Fruit fly (Drosophila melanogaster) whole organism, embryonic: ENCODE data around the gene mRRF1.

Source experiments
- CG13287 ChIP-seq: fragments of 200-800 bp; sonication (Bioruptor generic); IDR thresholded peaks from 2 replicates; pipeline ENCODE4 v1.3.6; 2022; ENCODE audit warnings: missing biosample characterization, missing genetic modification characterization; ENCODE audit not compliant: partially characterized antibody
- CG4404 ChIP-seq: fragments of 200-800 bp; sonication (Bioruptor generic); IDR thresholded peaks from 2 replicates; pipeline ENCODE4 v1.3.6; 2022; ENCODE audit warnings: missing biosample characterization, missing genetic modification characterization
- CG9609 ChIP-seq: fragments of 200-800 bp; sonication (Bioruptor generic); optimal IDR thresholded peaks from 3 replicates; lab custom pipeline; 2016; ENCODE audit warnings: missing biosample characterization, missing genetic modification characterization
- Hr39 ChIP-seq: fragments of >200 bp; optimal IDR thresholded peaks from 2 replicates; lab custom pipeline; 2017
- Jarid2 ChIP-seq: fragments of 200-800 bp; sonication (Bioruptor generic); optimal IDR thresholded peaks from 3 replicates; lab custom pipeline; 2017; ENCODE audit warnings: mild to moderate bottlenecking, missing biosample characterization, missing genetic modification reagents, missing genetic modification characterization
- Poxn ChIP-seq: fragments of 200-800 bp; sonication (Bioruptor generic); IDR thresholded peaks from 2 replicates; pipeline ENCODE4 v1.3.6; 2022; ENCODE audit warnings: missing biosample characterization, missing genetic modification characterization
- Xrp1 ChIP-seq: fragments of 200-800 bp; sonication (Bioruptor generic); IDR thresholded peaks from 2 replicates; pipeline ENCODE4 v1.3.6; 2022; ENCODE audit warnings: missing biosample characterization, missing genetic modification characterization
- bab2 ChIP-seq: fragments of 200-800 bp; sonication (Bioruptor generic); optimal IDR thresholded peaks from 2 replicates; lab custom pipeline; 2016; ENCODE audit warnings: missing biosample characterization, missing genetic modification characterization
- crc ChIP-seq: fragments of 200-800 bp; sonication (Bioruptor generic); optimal IDR thresholded peaks from 2 replicates; lab custom pipeline; 2016; ENCODE audit warnings: missing biosample characterization, missing genetic modification characterization
- en ChIP-seq: fragments of 200-800 bp; sonication (Bioruptor generic); optimal IDR thresholded peaks from 2 replicates; lab custom pipeline; 2016; ENCODE audit warnings: missing biosample characterization, missing genetic modification characterization
- h ChIP-seq: fragments of >200 bp; optimal IDR thresholded peaks from 2 replicates; lab custom pipeline; 2017
- ssp ChIP-seq: fragments of 200-800 bp; sonication (Bioruptor generic); IDR thresholded peaks from 2 replicates; pipeline ENCODE4 v1.3.6; 2022; ENCODE audit warnings: missing biosample characterization, missing genetic modification characterization

dm6 chr3L:9364131-9364530, at the start of gene mRRF1:
- TF ChIP-seq Hr39 (lab: Kevin White, UChicago) (no peak), CG13287 (GFP tag; lab: Robert Waterston, UW) (peak; percentile 36; the same call in 1 of the 2 replicates), ssp (GFP tag; lab: Robert Waterston, UW) (no peak), Xrp1 (no peak), CG9609 (no peak), CG4404 (GFP tag; lab: Robert Waterston, UW) (no peak), h (no peak), crc (GFP tag; lab: Kevin White, UChicago) (no peak), en (GFP tag; lab: Kevin White, UChicago) (no peak), Jarid2 (GFP tag; lab: Kevin White, UChicago) (no peak), Poxn (GFP tag; lab: Robert Waterston, UW) (no peak), bab2 (GFP tag; lab: Kevin White, UChicago) (no peak)
